Fruit fly (Drosophila melanogaster) whole organism, embryonic: ENCODE measurements around the gene Nthl1.

Experiments used
- Atf3 ChIP-seq: fragments of 200-800 bp; sonication (Bioruptor generic); optimal IDR thresholded peaks from 3 replicates; lab custom pipeline; 2016; ENCODE audit warnings: missing biosample characterization, missing genetic modification characterization
- B-H2 ChIP-seq: fragments of 200-800 bp; sonication (Bioruptor generic); optimal IDR thresholded peaks from 2 replicates; lab custom pipeline; 2018; ENCODE audit warnings: missing biosample characterization, mild to moderate bottlenecking, missing genetic modification characterization
- CG10274 ChIP-seq: fragments of 200-800 bp; sonication (Bioruptor generic); optimal IDR thresholded peaks from 3 replicates; lab custom pipeline; 2017; ENCODE audit warnings: missing biosample characterization, mild to moderate bottlenecking, missing genetic modification characterization
- CG11093 ChIP-seq: fragments of 200-800 bp; sonication (Bioruptor generic); IDR thresholded peaks from 3 replicates; pipeline ENCODE4 v1.3.6; 2022; ENCODE audit warnings: missing biosample characterization, missing genetic modification characterization
- CG12769 ChIP-seq: fragments of 200-800 bp; sonication (Bioruptor generic); optimal IDR thresholded peaks from 2 replicates; lab custom pipeline; 2019; ENCODE audit warnings: missing biosample characterization, mild to moderate bottlenecking, missing genetic modification characterization, moderate library complexity
- CG14860 ChIP-seq: fragments of 200-800 bp; sonication (Bioruptor generic); IDR thresholded peaks from 3 replicates; pipeline ENCODE4 v1.3.6; 2022; ENCODE audit warnings: missing biosample characterization, missing genetic modification characterization; ENCODE audit not compliant: partially characterized antibody
- CG15479 ChIP-seq: fragments of 200-800 bp; sonication (Bioruptor generic); optimal IDR thresholded peaks from 3 replicates; lab custom pipeline; 2019; ENCODE audit warnings: missing biosample characterization, mild to moderate bottlenecking, missing genetic modification characterization, moderate library complexity
- CG15696 ChIP-seq: fragments of 200-800 bp; sonication (Bioruptor generic); optimal IDR thresholded peaks from 2 replicates; lab custom pipeline; 2019; ENCODE audit warnings: missing biosample characterization, mild to moderate bottlenecking, missing genetic modification characterization, moderate library complexity
- CG6689 ChIP-seq: fragments of 200-800 bp; sonication (Bioruptor generic); IDR thresholded peaks from 2 replicates; pipeline ENCODE4 v1.3.6; 2022; ENCODE audit warnings: missing biosample characterization, missing genetic modification characterization
- CG8089 ChIP-seq: fragments of 200-800 bp; sonication (Bioruptor generic); optimal IDR thresholded peaks from 3 replicates; lab custom pipeline; 2016; ENCODE audit warnings: missing biosample characterization, missing genetic modification characterization
- CG9215 ChIP-seq: fragments of 200-800 bp; sonication (Bioruptor generic); IDR thresholded peaks from 2 replicates; pipeline ENCODE4 v1.3.6; 2022; ENCODE audit warnings: missing biosample characterization, missing genetic modification characterization
- CG9932 ChIP-seq: fragments of 200-800 bp; sonication (Bioruptor generic); IDR thresholded peaks from 2 replicates; pipeline ENCODE4 v1.3.6; 2022; ENCODE audit warnings: missing biosample characterization, missing genetic modification characterization
- Camta ChIP-seq: fragments of 200-800 bp; sonication (Bioruptor generic); optimal IDR thresholded peaks from 2 replicates; lab custom pipeline; 2016; ENCODE audit warnings: missing biosample characterization, missing genetic modification characterization
- Chrac-16 ChIP-seq: fragments of 200-800 bp; sonication (Bioruptor generic); optimal IDR thresholded peaks from 3 replicates; lab custom pipeline; 2016; ENCODE audit warnings: missing biosample characterization, missing genetic modification characterization
- CkIIα-i1 ChIP-seq: fragments of 200-800 bp; sonication (Bioruptor generic); IDR thresholded peaks from 2 replicates; pipeline ENCODE4 v1.3.6; 2022; ENCODE audit warnings: missing biosample characterization, missing genetic modification characterization
- Doc2 ChIP-seq: fragments of 200-800 bp; sonication (Bioruptor generic); IDR thresholded peaks from 2 replicates; pipeline ENCODE4 v1.3.6; 2022; ENCODE audit warnings: missing biosample characterization, missing genetic modification characterization
- Drgx ChIP-seq: fragments of 200-800 bp; sonication (Bioruptor generic); IDR thresholded peaks from 2 replicates; pipeline ENCODE4 v1.3.6; 2022; ENCODE audit warnings: missing biosample characterization, missing genetic modification characterization
- Elba2 ChIP-seq: fragments of 200-800 bp; sonication (Bioruptor generic); optimal IDR thresholded peaks from 3 replicates; lab custom pipeline; 2016; ENCODE audit warnings: missing biosample characterization, missing genetic modification characterization
- Ets65A ChIP-seq: fragments of 200-800 bp; sonication (Bioruptor generic); peaks from one replicate; lab custom pipeline; 2016; ENCODE audit warnings: missing biosample characterization, missing genetic modification characterization
- Hmr ChIP-seq: fragments of 200-800 bp; sonication (Bioruptor generic); optimal IDR thresholded peaks from 3 replicates; lab custom pipeline; 2017; ENCODE audit warnings: mild to moderate bottlenecking, missing biosample characterization, missing genetic modification reagents, missing genetic modification characterization
- Kr ChIP-seq: fragments of 200-800 bp; sonication (Bioruptor generic); optimal IDR thresholded peaks from 2 replicates; lab custom pipeline; 2017; ENCODE audit warnings: missing biosample characterization, mild to moderate bottlenecking, missing genetic modification characterization
- Myb ChIP-seq: fragments of 200-800 bp; sonication (Bioruptor generic); optimal IDR thresholded peaks from 2 replicates; lab custom pipeline; 2016; ENCODE audit warnings: missing biosample characterization, missing genetic modification characterization
- Nf-YB ChIP-seq: fragments of 200-800 bp; sonication (Bioruptor generic); optimal IDR thresholded peaks from 3 replicates; lab custom pipeline; 2019; ENCODE audit warnings: missing biosample characterization, mild to moderate bottlenecking, missing genetic modification characterization, moderate library complexity
- Scr ChIP-seq: fragments of 200-800 bp; sonication (Bioruptor generic); IDR thresholded peaks from 2 replicates; pipeline ENCODE4 v1.3.6; 2022; ENCODE audit warnings: missing biosample characterization, missing genetic modification characterization; ENCODE audit not compliant: partially characterized antibody
- Sox100B ChIP-seq: fragments of 200-800 bp; sonication (Bioruptor generic); optimal IDR thresholded peaks from 3 replicates; lab custom pipeline; 2018; ENCODE audit warnings: missing biosample characterization, mild to moderate bottlenecking, missing genetic modification characterization
- Stat92E ChIP-seq, 3 experiments: fragments of >200 bp in 2 of 3; fragments of 200-800 bp in 1 of 3; sonication (Bioruptor generic) in 1 of 3; optimal IDR thresholded peaks; 2 replicates each; lab custom pipeline; 2017 to 2019; ENCODE audit warnings: missing biosample characterization in 3 of 3, missing genetic modification characterization in 3 of 3, mild to moderate bottlenecking in 1 of 3, moderate library complexity in 1 of 3
- ase ChIP-seq: fragments of 200-800 bp; sonication (Bioruptor generic); IDR thresholded peaks from 3 replicates; pipeline ENCODE4 v1.3.6; 2022; ENCODE audit warnings: missing biosample characterization, missing genetic modification characterization
- cas ChIP-seq: fragments of 200-800 bp; sonication (Bioruptor generic); IDR thresholded peaks from 2 replicates; pipeline ENCODE4 v1.3.6; 2022; ENCODE audit warnings: missing biosample characterization, missing genetic modification characterization
- dmrt99B ChIP-seq: fragments of 200-800 bp; sonication (Bioruptor generic); optimal IDR thresholded peaks from 2 replicates; lab custom pipeline; 2018; ENCODE audit warnings: missing biosample characterization, mild to moderate bottlenecking, missing genetic modification characterization, moderate library complexity
- fd102C ChIP-seq: fragments of 200-800 bp; sonication (Bioruptor generic); optimal IDR thresholded peaks from 2 replicates; lab custom pipeline; 2018; ENCODE audit warnings: missing biosample characterization, mild to moderate bottlenecking, missing genetic modification characterization, moderate library complexity
- ftz-f1 ChIP-seq: fragments of 200-800 bp; sonication (Bioruptor generic); optimal IDR thresholded peaks from 2 replicates; lab custom pipeline; 2016; ENCODE audit warnings: missing biosample characterization, missing genetic modification characterization
- gem ChIP-seq: fragments of 200-800 bp; sonication (Bioruptor generic); optimal IDR thresholded peaks from 2 replicates; lab custom pipeline; 2019; ENCODE audit warnings: missing biosample characterization, mild to moderate bottlenecking, missing genetic modification characterization, moderate library complexity
- hbn ChIP-seq: fragments of 200-800 bp; sonication (Bioruptor generic); IDR thresholded peaks from 2 replicates; pipeline ENCODE4 v1.3.6; 2022; ENCODE audit warnings: missing biosample characterization, missing genetic modification characterization; ENCODE audit not compliant: partially characterized antibody
- her ChIP-seq: fragments of 200-800 bp; sonication (Bioruptor generic); optimal IDR thresholded peaks from 2 replicates; lab custom pipeline; 2016; ENCODE audit warnings: missing biosample characterization, missing genetic modification characterization
- insv ChIP-seq, 2 experiments: fragments of 200-800 bp; sonication (Bioruptor generic); optimal IDR thresholded peaks; 3 replicates each; lab custom pipeline; 2016 to 2018; ENCODE audit warnings: missing biosample characterization in 2 of 2, missing genetic modification characterization in 2 of 2
- kay ChIP-seq: fragments of 200-800 bp; sonication (Bioruptor generic); optimal IDR thresholded peaks from 2 replicates; lab custom pipeline; 2016; ENCODE audit warnings: missing biosample characterization, missing genetic modification characterization
- kni ChIP-seq: fragments of 200-800 bp; sonication (Bioruptor generic); optimal IDR thresholded peaks from 3 replicates; lab custom pipeline; 2017; ENCODE audit warnings: mild to moderate bottlenecking, missing biosample characterization, missing genetic modification reagents, missing genetic modification characterization
- lab ChIP-seq: fragments of 200-800 bp; sonication (Bioruptor generic); optimal IDR thresholded peaks from 3 replicates; lab custom pipeline; 2017; ENCODE audit warnings: missing biosample characterization, missing genetic modification characterization, mild to moderate bottlenecking, moderate library complexity, missing genetic modification reagents
- nerfin-1 ChIP-seq: fragments of 200-800 bp; sonication (Bioruptor generic); optimal IDR thresholded peaks from 3 replicates; lab custom pipeline; 2019; ENCODE audit warnings: missing biosample characterization, mild to moderate bottlenecking, missing genetic modification characterization, moderate library complexity
- pan ChIP-seq, 4 experiments: fragments of >200 bp in 3 of 4; fragments of 200-800 bp in 1 of 4; sonication (Bioruptor generic) in 1 of 4; optimal IDR thresholded peaks in 3 of 4; IDR thresholded peaks in 1 of 4; 2 replicates each; pipeline versions ENCODE4 v1.3.6 to Lab custom; 2017 to 2022; ENCODE audit warnings: missing biosample characterization in 2 of 4, missing genetic modification characterization in 2 of 4, mixed read lengths in 1 of 4
- peb ChIP-seq: fragments of 200-800 bp; sonication (Bioruptor generic); IDR thresholded peaks from 2 replicates; pipeline ENCODE4 v1.3.6; 2022; ENCODE audit warnings: missing biosample characterization, missing genetic modification characterization
- phol ChIP-seq: fragments of 200-800 bp; sonication (Bioruptor generic); optimal IDR thresholded peaks from 3 replicates; lab custom pipeline; 2018; ENCODE audit warnings: missing biosample characterization, mild to moderate bottlenecking, missing genetic modification characterization, moderate library complexity
- pnt ChIP-seq: fragments of 200-800 bp; sonication (Bioruptor generic); optimal IDR thresholded peaks from 3 replicates; lab custom pipeline; 2016; ENCODE audit warnings: missing biosample characterization, missing genetic modification characterization
- pum ChIP-seq: fragments of 200-800 bp; sonication (Bioruptor generic); optimal IDR thresholded peaks from 2 replicates; lab custom pipeline; 2016; ENCODE audit warnings: missing biosample characterization, missing genetic modification characterization
- slp2 ChIP-seq: fragments of 200-800 bp; sonication (Bioruptor generic); optimal IDR thresholded peaks from 2 replicates; lab custom pipeline; 2016; ENCODE audit warnings: missing biosample characterization, missing genetic modification characterization
- so ChIP-seq: fragments of 200-800 bp; sonication (Bioruptor generic); IDR thresholded peaks from 3 replicates; pipeline ENCODE4 v1.3.6; 2022; ENCODE audit warnings: missing biosample characterization, missing genetic modification characterization
- ssp ChIP-seq: fragments of 200-800 bp; sonication (Bioruptor generic); IDR thresholded peaks from 2 replicates; pipeline ENCODE4 v1.3.6; 2022; ENCODE audit warnings: missing biosample characterization, missing genetic modification characterization
- stc ChIP-seq: fragments of 200-800 bp; sonication (Bioruptor generic); IDR thresholded peaks from 2 replicates; pipeline ENCODE4 v1.3.6; 2022; ENCODE audit warnings: missing biosample characterization, missing genetic modification characterization
- tna ChIP-seq: fragments of 200-800 bp; sonication (Bioruptor generic); IDR thresholded peaks from 2 replicates; pipeline ENCODE4 v1.3.6; 2022; ENCODE audit warnings: missing biosample characterization, missing genetic modification characterization; ENCODE audit not compliant: partially characterized antibody
- zfh1 ChIP-seq: fragments of 200-800 bp; sonication (Bioruptor generic); IDR thresholded peaks from 3 replicates; pipeline ENCODE4 v1.3.6; 2022; ENCODE audit warnings: missing biosample characterization, missing genetic modification characterization

The Nthl1 gene

DNA sequence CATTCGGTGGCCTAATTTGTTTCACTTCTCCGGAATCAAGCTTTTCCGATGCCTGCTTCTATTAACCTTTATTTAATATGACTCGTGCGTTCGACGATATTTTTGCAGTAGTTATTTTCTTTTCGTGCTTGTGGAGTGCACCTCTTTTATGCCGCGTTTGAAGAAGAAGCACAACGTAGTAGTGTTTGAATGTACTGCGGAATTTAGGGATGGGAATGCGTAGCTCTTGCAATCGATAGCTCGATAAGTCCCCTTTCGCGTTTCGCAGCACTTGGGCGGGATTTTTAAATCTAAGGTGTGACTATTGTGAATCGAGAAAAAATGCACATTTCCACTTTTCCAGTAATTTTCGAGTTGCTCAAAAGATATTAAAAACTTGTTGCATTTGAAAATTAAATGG, 8.9 kb downstream of the Nthl1 start, which contains the start of the genes CG43739 and sky (continued):
- TF ChIP-seq pan (optimal IDR thresholded peaks at IDR 0.05; lab: Kevin White, UChicago): no peak
- no peak for TF ChIP-seq pan (GFP tag; optimal IDR thresholded peaks at IDR 0.05 in 1 of 2, IDR thresholded peaks at IDR 0.05 in 1 of 2)
- no peak for TF ChIP-seq kay (GFP tag; lab: Kevin White, UChicago)
- TF ChIP-seq Elba2 (GFP tag; lab: Kevin White, UChicago): peak; percentile 52
- TF ChIP-seq lab (GFP tag; lab: Kevin White, UChicago): peak; percentile 24
- TF ChIP-seq ssp (GFP tag; lab: Robert Waterston, UW): no peak; the same call in 1 of the 2 replicates
- no peak for TF ChIP-seq CG6689 (GFP tag; lab: Robert Waterston, UW)
- TF ChIP-seq CG11093 (GFP tag; lab: Robert Waterston, UW): no peak
- TF ChIP-seq phol (tag; lab: Kevin White, UChicago): peak; percentile 34
- TF ChIP-seq insv (GFP tag; optimal IDR thresholded peaks at IDR 0.05; lab: Kevin White, UChicago): no peak
- no peak for TF ChIP-seq peb (GFP tag; lab: Robert Waterston, UW)
- TF ChIP-seq CG8089 (GFP tag; lab: Kevin White, UChicago): no peak
- no peak for TF ChIP-seq fd102C (GFP tag; lab: Kevin White, UChicago)
- no peak for TF ChIP-seq slp2 (GFP tag; lab: Kevin White, UChicago)
- TF ChIP-seq Ets65A (GFP tag; lab: Kevin White, UChicago): peak; percentile 85
- no peak for TF ChIP-seq CG15696 (tag; lab: Kevin White, UChicago)
- TF ChIP-seq her (GFP tag; lab: Kevin White, UChicago): peak; percentile 37
- peak; percentile 38 for TF ChIP-seq Myb (GFP tag; lab: Kevin White, UChicago)
- TF ChIP-seq Atf3 (GFP tag; lab: Kevin White, UChicago): no peak
- TF ChIP-seq dmrt99B (tag; lab: Kevin White, UChicago): no peak
- no peak for TF ChIP-seq Kr (GFP tag; lab: Kevin White, UChicago)
- TF ChIP-seq B-H2 (GFP tag; lab: Kevin White, UChicago): no peak
- TF ChIP-seq CG9215 (GFP tag; lab: Robert Waterston, UW): 0 out of 2 replicates have a peak, but pooled peaks have one; percentile 17
- TF ChIP-seq Hmr (GFP tag; lab: Kevin White, UChicago): no peak
- TF ChIP-seq pum: peak; percentile 4
- TF ChIP-seq kni (GFP tag; lab: Kevin White, UChicago): peak; percentile 29
- TF ChIP-seq CG9932 (GFP tag; lab: Robert Waterston, UW): peak; percentile 73
- TF ChIP-seq ase (GFP tag; lab: Robert Waterston, UW): no peak
- no peak for TF ChIP-seq CG10274 (GFP tag; lab: Kevin White, UChicago)
- no peak for TF ChIP-seq so (GFP tag; lab: Robert Waterston, UW)
- TF ChIP-seq stc: no peak
- peak; percentile 76 for TF ChIP-seq tna (GFP tag; lab: Robert Waterston, UW)
- TF ChIP-seq Chrac-16 (GFP tag; lab: Kevin White, UChicago): peak; percentile 16
- peak; percentile 91 for TF ChIP-seq nerfin-1 (tag; lab: Kevin White, UChicago)
- TF ChIP-seq Drgx (GFP tag; lab: Robert Waterston, UW): 0 out of 2 replicates have a peak, but pooled peaks have one; percentile 33
- no peak for TF ChIP-seq CkIIα-i1
- TF ChIP-seq gem (tag; lab: Kevin White, UChicago): peak; percentile 0
- peak; percentile 85 for TF ChIP-seq Scr (GFP tag; lab: Robert Waterston, UW)
- no peak for TF ChIP-seq pnt (GFP tag; lab: Kevin White, UChicago)
- TF ChIP-seq CG14860 (GFP tag; lab: Robert Waterston, UW): peak; percentile 64
- peak; percentile 41 for TF ChIP-seq Camta (GFP tag; lab: Kevin White, UChicago)
- peak; percentile 90 for TF ChIP-seq hbn (GFP tag; lab: Robert Waterston, UW)
- TF ChIP-seq Doc2 (GFP tag; lab: Robert Waterston, UW): no peak
- TF ChIP-seq Stat92E (GFP tag; optimal IDR thresholded peaks at IDR 0.05; lab: Kevin White, UChicago): no peak
- no peak for TF ChIP-seq ftz-f1 (GFP tag; lab: Kevin White, UChicago)
- no peak for TF ChIP-seq Nf-YB (GFP tag; lab: Kevin White, UChicago)
- TF ChIP-seq CG12769 (tag; lab: Kevin White, UChicago): peak; percentile 24
- no peak for TF ChIP-seq cas (GFP tag; lab: Robert Waterston, UW)
- peak; percentile 58; the same call in 2 of the 3 replicates for TF ChIP-seq zfh1 (GFP tag; lab: Robert Waterston, UW)
- TF ChIP-seq Sox100B (GFP tag; lab: Kevin White, UChicago): no peak
- no peak for TF ChIP-seq CG15479 (GFP tag; lab: Kevin White, UChicago)
